Fruit fly (Drosophila melanogaster): Measurements from ENCODE around the gene CG15535.
A peak's percentile ranks its signal among the peaks of the same experiment; 100 is the strongest.

The CG15535 gene

dm6 chr3R:30461608-30462243, 38.0 kb upstream of the CG15535 start (continued):
- TF ChIP-seq disco-r (GFP tag; optimal IDR thresholded peaks at IDR 0.05), result no peak
- TF ChIP-seq CG9876 (GFP tag; optimal IDR thresholded peaks at IDR 0.05), result no peak
- peak; percentile 39 for TF ChIP-seq CG2712 (tag; optimal IDR thresholded peaks at IDR 0.05)
- TF ChIP-seq grau (tag; optimal IDR thresholded peaks at IDR 0.05), result peak; percentile 38
- TF ChIP-seq dmrt11E (tag; optimal IDR thresholded peaks at IDR 0.05), result peak; percentile 32
- TF ChIP-seq pros (GFP tag; optimal IDR thresholded peaks at IDR 0.05), result peak; percentile 63
- no peak for TF ChIP-seq CG16779 (GFP tag; IDR thresholded peaks at IDR 0.05)
- peak; percentile 51 for TF ChIP-seq lab (GFP tag; optimal IDR thresholded peaks at IDR 0.05)
- TF ChIP-seq nerfin-1 (tag; optimal IDR thresholded peaks at IDR 0.05), result no peak
- peak; percentile 21 for TF ChIP-seq nom (GFP tag; optimal IDR thresholded peaks at IDR 0.05)
- TF ChIP-seq CG14014 (GFP tag; IDR thresholded peaks at IDR 0.05), result no peak
- no peak for TF ChIP-seq Lhr (GFP tag; optimal IDR thresholded peaks at IDR 0.05)
- peak; percentile 23 for TF ChIP-seq CG13296 (GFP tag; optimal IDR thresholded peaks at IDR 0.05)
- peak; percentile 17 for TF ChIP-seq CG4424 (GFP tag; optimal IDR thresholded peaks at IDR 0.05)
- TF ChIP-seq gsb-n (tag; optimal IDR thresholded peaks at IDR 0.05), result no peak
- TF ChIP-seq Ets65A (GFP tag), result no peak
- no peak for TF ChIP-seq CG7745 (tag; optimal IDR thresholded peaks at IDR 0.05)
- no peak for TF ChIP-seq caup (GFP tag; optimal IDR thresholded peaks at IDR 0.05; ENCODE audit: severe bottlenecking)
- peak; percentile 43 for TF ChIP-seq CG12391 (tag; optimal IDR thresholded peaks at IDR 0.05)
- TF ChIP-seq wor (GFP tag; IDR thresholded peaks at IDR 0.05), result no peak
- TF ChIP-seq CG4854 (GFP tag; optimal IDR thresholded peaks at IDR 0.05), result no peak
- TF ChIP-seq mam (GFP tag; optimal IDR thresholded peaks at IDR 0.05), result no peak
- TF ChIP-seq H2.0 (GFP tag; IDR thresholded peaks at IDR 0.05), result 0 out of 2 replicates have a peak, but pooled peaks have one; percentile 41
- peak; percentile 35 for TF ChIP-seq Fer1 (GFP tag; optimal IDR thresholded peaks at IDR 0.05)
- TF ChIP-seq CG7556 (GFP tag; optimal IDR thresholded peaks at IDR 0.05), result peak; percentile 2
- no peak for TF ChIP-seq bowl (GFP tag; IDR thresholded peaks at IDR 0.05)
- TF ChIP-seq az2 (GFP tag; optimal IDR thresholded peaks at IDR 0.05), result peak; percentile 10
- no peak for TF ChIP-seq Pdp1 (GFP tag; optimal IDR thresholded peaks at IDR 0.05)
- no peak for TF ChIP-seq cad (GFP tag; optimal IDR thresholded peaks at IDR 0.05)
- TF ChIP-seq CG18599 (GFP tag; optimal IDR thresholded peaks at IDR 0.05), result peak; percentile 16
- no peak for TF ChIP-seq CG32772 (GFP tag; IDR thresholded peaks at IDR 0.05)
- no peak; the same call in 1 of the 2 replicates for TF ChIP-seq Atf6 (GFP tag; IDR thresholded peaks at IDR 0.05)
- peak; percentile 68 for TF ChIP-seq dmrt99B (tag; optimal IDR thresholded peaks at IDR 0.05)
- no peak for TF ChIP-seq tll (GFP tag; optimal IDR thresholded peaks at IDR 0.05)
- TF ChIP-seq HHEX (GFP tag; optimal IDR thresholded peaks at IDR 0.05), result peak; percentile 15
- TF ChIP-seq Dfd (GFP tag; optimal IDR thresholded peaks at IDR 0.05), result no peak
- TF ChIP-seq CoRest (tag; optimal IDR thresholded peaks at IDR 0.05), result peak; percentile 41
- no peak for TF ChIP-seq Neu2 (GFP tag; optimal IDR thresholded peaks at IDR 0.05; ENCODE audit: borderline replicate concordance)
- TF ChIP-seq NC2β (GFP tag; optimal IDR thresholded peaks at IDR 0.05), result no peak
- TF ChIP-seq dm (GFP tag; optimal IDR thresholded peaks at IDR 0.05), result no peak
- TF ChIP-seq Awh (GFP tag; IDR thresholded peaks at IDR 0.05), result no peak
- TF ChIP-seq CG4617 (GFP tag; optimal IDR thresholded peaks at IDR 0.05; ENCODE audit: borderline replicate concordance), result no peak
- no peak for TF ChIP-seq CG17802 (tag; optimal IDR thresholded peaks at IDR 0.05)
- 0 out of 2 replicates have a peak, but pooled peaks have one; percentile 30 for TF ChIP-seq E2f1 (GFP tag; IDR thresholded peaks at IDR 0.05)
- TF ChIP-seq Asciz (GFP tag; optimal IDR thresholded peaks at IDR 0.05), result no peak
- no peak for TF ChIP-seq CrebB (tag; optimal IDR thresholded peaks at IDR 0.05)
- peak; percentile 19 for TF ChIP-seq Xbp1 (GFP tag; optimal IDR thresholded peaks at IDR 0.05)
- TF ChIP-seq CG2678 (tag; optimal IDR thresholded peaks at IDR 0.05), result peak; percentile 51
- no peak for TF ChIP-seq GATAe (GFP tag; conservative IDR thresholded peaks at IDR 0.05)

Measured in whole organism, embryonic.